Worm (Caenorhabditis elegans): ENCODE data around the gene lon-1.
A peak's percentile ranks its signal among the peaks of the same experiment; 100 is the strongest.

Gene lon-1

ce11 chrIII:5502915-5503575, 28.8 kb downstream of the lon-1 start (continued):
- no peak for TF ChIP-seq daf-16 (GFP tag; optimal IDR thresholded peaks at IDR 0.05)
- TF ChIP-seq daf-16 (tag; optimal IDR thresholded peaks at IDR 0.05): peak; percentile 83
- no peak for TF ChIP-seq F44E2.7 (GFP tag; IDR thresholded peaks at IDR 0.05)
- TF ChIP-seq unc-130 (GFP tag; optimal IDR thresholded peaks at IDR 0.05): no peak
- 0 out of 2 replicates have a peak, but pooled peaks have one; percentile 30 for TF ChIP-seq zfp-3 (GFP tag; conservative IDR thresholded peaks at IDR 0.05)
- TF ChIP-seq aha-1 (tag): peak; percentile 98
- TF ChIP-seq hif-1 (tag; optimal IDR thresholded peaks at IDR 0.05): peak in 1 of 2 experiments; percentile 48
- TF ChIP-seq nhr-25 (tag; optimal IDR thresholded peaks at IDR 0.05; ENCODE audit: borderline replicate concordance, insufficient read depth): peak; percentile 57
- no peak for TF ChIP-seq ceh-44 (GFP tag; IDR thresholded peaks at IDR 0.05)
- TF ChIP-seq F10B5.3 (tag; optimal IDR thresholded peaks at IDR 0.05): no peak
- TF ChIP-seq T20F7.1 (GFP tag; optimal IDR thresholded peaks at IDR 0.05): peak; percentile 85
- TF ChIP-seq lir-3 (tag; optimal IDR thresholded peaks at IDR 0.05): no peak
- TF ChIP-seq jun-1 (tag; optimal IDR thresholded peaks at IDR 0.05): no peak
- TF ChIP-seq Y105C5A.15 (GFP tag; IDR thresholded peaks at IDR 0.05): no peak
- TF ChIP-seq lin-29 (GFP tag; IDR thresholded peaks at IDR 0.05): no peak
- TF ChIP-seq tra-1 (GFP tag; IDR thresholded peaks at IDR 0.05): peak; percentile 33; the same call in 1 of the 2 replicates
- peak; percentile 42 for TF ChIP-seq nhr-102 (tag; optimal IDR thresholded peaks at IDR 0.05)
- peak; percentile 79 for TF ChIP-seq php-3 (GFP tag; IDR thresholded peaks at IDR 0.05)
- peak; percentile 67 for TF ChIP-seq nhr-28 (tag; optimal IDR thresholded peaks at IDR 0.05)
- TF ChIP-seq R02D3.7 (tag; optimal IDR thresholded peaks at IDR 0.05): no peak
- TF ChIP-seq mes-2 (tag; optimal IDR thresholded peaks at IDR 0.05; ENCODE audit: poor library complexity, severe bottlenecking): peak; percentile 66
- TF ChIP-seq unc-62 (GFP tag; optimal IDR thresholded peaks at IDR 0.05 in 1 of 2): peak; percentile 8 to 74
- TF ChIP-seq unc-62 (tag; optimal IDR thresholded peaks at IDR 0.05): no peak
- TF ChIP-seq hlh-11 (tag; optimal IDR thresholded peaks at IDR 0.05): peak; percentile 94
- TF ChIP-seq sdz-12 (GFP tag; optimal IDR thresholded peaks at IDR 0.05): no peak
- TF ChIP-seq ctbp-1 (GFP tag; IDR thresholded peaks at IDR 0.05): no peak
- peak; percentile 46 for TF ChIP-seq fkh-10 (GFP tag; optimal IDR thresholded peaks at IDR 0.05)
- TF ChIP-seq mdt-29 (GFP tag; IDR thresholded peaks at IDR 0.05): peak; percentile 57; the same call in 1 of the 2 replicates
- TF ChIP-seq ceh-28 (tag; optimal IDR thresholded peaks at IDR 0.05): no peak
- peak; percentile 49 for TF ChIP-seq nhr-48 (tag; optimal IDR thresholded peaks at IDR 0.05)
- TF ChIP-seq nhr-41 (GFP tag; IDR thresholded peaks at IDR 0.05): 0 out of 2 replicates have a peak, but pooled peaks have one; percentile 30
- peak; percentile 57 to 63 for TF ChIP-seq lsy-2 (tag; optimal IDR thresholded peaks at IDR 0.05)
- TF ChIP-seq saeg-2 (GFP tag; IDR thresholded peaks at IDR 0.05): no peak
- TF ChIP-seq mxl-3 (GFP tag; optimal IDR thresholded peaks at IDR 0.05): peak; percentile 58
- TF ChIP-seq nhr-6 (tag; optimal IDR thresholded peaks at IDR 0.05): peak; percentile 32
- peak; percentile 77 for TF ChIP-seq ama-1 (optimal IDR thresholded peaks at IDR 0.05)
- TF ChIP-seq F26F4.8 (GFP tag; conservative IDR thresholded peaks at IDR 0.05): no peak
- TF ChIP-seq T26A8.4 (GFP tag; IDR thresholded peaks at IDR 0.05): no peak; the same call in 1 of the 2 replicates
- no peak for TF ChIP-seq daf-8 (GFP tag; IDR thresholded peaks at IDR 0.05)
- TF ChIP-seq lin-38 (GFP tag; IDR thresholded peaks at IDR 0.05): no peak
- no peak for TF ChIP-seq gei-8 (GFP tag; optimal IDR thresholded peaks at IDR 0.05)
- peak; percentile 34 for TF ChIP-seq cey-2 (tag; optimal IDR thresholded peaks at IDR 0.05; ENCODE audit: borderline replicate concordance, insufficient read depth)
- TF ChIP-seq Y5F2A.4 (GFP tag; optimal IDR thresholded peaks at IDR 0.05): no peak
- peak; percentile 74 for TF ChIP-seq pqm-1 (tag; optimal IDR thresholded peaks at IDR 0.05)
- TF ChIP-seq hlh-30 (tag; optimal IDR thresholded peaks at IDR 0.05; ENCODE audit: insufficient read depth): peak; percentile 91

Measured in whole organism, L4 larva.